Worm (Caenorhabditis elegans) whole organism, late embryonic: ENCODE results near the gene ttr-23.

Experiments used
- C38D4.7 ChIP-seq: fragments of 200-800 bp; sonication (Bioruptor generic); optimal IDR thresholded peaks from 2 replicates; lab custom pipeline; 2018; ENCODE audit warnings: mild to moderate bottlenecking, missing genetic modification characterization, moderate library complexity, missing compliant biosample characterization
- F13H6.1 ChIP-seq: sonication (generic microtip); optimal IDR thresholded peaks from 2 replicates; lab custom pipeline; 2016; ENCODE audit warnings: missing genetic modification characterization, missing compliant biosample characterization
- K02D7.2 ChIP-seq: sonication (generic microtip); optimal IDR thresholded peaks from 2 replicates; lab custom pipeline; 2017; ENCODE audit warnings: mild to moderate bottlenecking, missing genetic modification characterization, missing compliant biosample characterization
- K09A11.1 ChIP-seq: sonication (generic microtip); optimal IDR thresholded peaks from 2 replicates; lab custom pipeline; 2017; ENCODE audit warnings: antibody characterized with exemption, mild to moderate bottlenecking, missing genetic modification characterization, missing compliant biosample characterization; ENCODE audit not compliant: insufficient read depth
- Y22D7AL.16 ChIP-seq: sonication (generic microtip); optimal IDR thresholded peaks from 2 replicates; lab custom pipeline; 2016; ENCODE audit warnings: missing genetic modification characterization, missing compliant biosample characterization
- ama-1 ChIP-seq: fragments of 150-350 bp; optimal IDR thresholded peaks from 2 replicates; lab custom pipeline; 2014
- ceh-14 ChIP-seq: sonication (generic microtip); optimal IDR thresholded peaks from 2 replicates; lab custom pipeline; 2016; ENCODE audit warnings: missing genotype, missing genetic modification characterization, missing compliant biosample characterization
- ceh-18 ChIP-seq: sonication (generic microtip); optimal IDR thresholded peaks from 2 replicates; lab custom pipeline; 2016; ENCODE audit warnings: missing genetic modification characterization, missing compliant biosample characterization
- ceh-19 ChIP-seq: fragments of 200-800 bp; sonication (Bioruptor generic); optimal IDR thresholded peaks from 2 replicates; lab custom pipeline; 2018; ENCODE audit warnings: mild to moderate bottlenecking, missing genetic modification characterization, missing compliant biosample characterization
- ceh-2 ChIP-seq: sonication (generic microtip); optimal IDR thresholded peaks from 2 replicates; lab custom pipeline; 2016; ENCODE audit warnings: missing genotype, missing genetic modification characterization, missing compliant biosample characterization
- ceh-22 ChIP-seq: sonication (generic microtip); optimal IDR thresholded peaks from 2 replicates; lab custom pipeline; 2017; ENCODE audit warnings: missing biosample characterization, missing genetic modification characterization
- ceh-24 ChIP-seq: sonication (generic microtip); optimal IDR thresholded peaks from 2 replicates; lab custom pipeline; 2016; ENCODE audit warnings: mild to moderate bottlenecking, missing genetic modification characterization, missing compliant biosample characterization
- ceh-34 ChIP-seq: sonication (generic microtip); optimal IDR thresholded peaks from 2 replicates; lab custom pipeline; 2016; ENCODE audit warnings: mild to moderate bottlenecking, missing genetic modification characterization, missing compliant biosample characterization
- ceh-45 ChIP-seq: fragments of 200-800 bp; sonication (Bioruptor generic); IDR thresholded peaks from 2 replicates; pipeline ENCODE4 v1.3.6; 2022; ENCODE audit warnings: missing genetic modification reagents, missing genetic modification characterization, missing compliant biosample characterization
- ceh-9 ChIP-seq: sonication (generic microtip); optimal IDR thresholded peaks from 2 replicates; lab custom pipeline; 2016; ENCODE audit warnings: mild to moderate bottlenecking, missing genetic modification characterization, inconsistent platforms, missing compliant biosample characterization
- che-1 ChIP-seq: sonication (generic microtip); optimal IDR thresholded peaks from 2 replicates; lab custom pipeline; 2016; ENCODE audit warnings: mild to moderate bottlenecking, missing genetic modification characterization, missing compliant biosample characterization
- dmd-4 ChIP-seq: sonication (generic microtip); optimal IDR thresholded peaks from 2 replicates; lab custom pipeline; 2016; ENCODE audit warnings: borderline replicate concordance, missing genetic modification characterization, missing compliant biosample characterization
- fkh-6 ChIP-seq: sonication (generic microtip); optimal IDR thresholded peaks from 2 replicates; lab custom pipeline; 2016; ENCODE audit warnings: missing genetic modification characterization, missing compliant biosample characterization
- gmeb-2 ChIP-seq: sonication (generic microtip); optimal IDR thresholded peaks from 2 replicates; lab custom pipeline; 2016; ENCODE audit warnings: missing genetic modification characterization, inconsistent platforms, missing compliant biosample characterization
- hlh-15 ChIP-seq: sonication (generic microtip); optimal IDR thresholded peaks from 2 replicates; lab custom pipeline; 2016; ENCODE audit warnings: missing genetic modification characterization, missing compliant biosample characterization
- hlh-6 ChIP-seq: sonication (generic microtip); optimal IDR thresholded peaks from 2 replicates; lab custom pipeline; 2016; ENCODE audit warnings: missing genotype, missing genetic modification characterization, missing compliant biosample characterization
- mec-3 ChIP-seq: sonication (generic microtip); optimal IDR thresholded peaks from 2 replicates; lab custom pipeline; 2016; ENCODE audit warnings: borderline replicate concordance, missing genetic modification characterization, missing compliant biosample characterization
- nhr-11 ChIP-seq: fragments of 150-350 bp; optimal IDR thresholded peaks from 2 replicates; lab custom pipeline; 2014; ENCODE audit warnings: missing biosample characterization, missing genetic modification characterization
- nhr-232 ChIP-seq: sonication (generic microtip); optimal IDR thresholded peaks from 2 replicates; lab custom pipeline; 2016; ENCODE audit warnings: missing genetic modification characterization, missing compliant biosample characterization
- npax-4 ChIP-seq: sonication (generic microtip); optimal IDR thresholded peaks from 2 replicates; lab custom pipeline; 2016; ENCODE audit warnings: missing genetic modification characterization, missing compliant biosample characterization
- odd-2 ChIP-seq: sonication (generic microtip); optimal IDR thresholded peaks from 2 replicates; lab custom pipeline; 2017; ENCODE audit warnings: antibody characterized with exemption, mild to moderate bottlenecking, missing genetic modification characterization, missing compliant biosample characterization
- pag-3 ChIP-seq: sonication (generic microtip); optimal IDR thresholded peaks from 2 replicates; lab custom pipeline; 2016; ENCODE audit warnings: missing compliant biosample characterization, missing genetic modification characterization, borderline replicate concordance
- ref-2 ChIP-seq: sonication (generic microtip); optimal IDR thresholded peaks from 2 replicates; lab custom pipeline; 2016; ENCODE audit warnings: missing genetic modification characterization, missing compliant biosample characterization
- sdc-2 ChIP-seq: sonication (generic microtip); optimal IDR thresholded peaks from 2 replicates; lab custom pipeline; 2016; ENCODE audit warnings: missing genotype, missing genetic modification characterization, missing compliant biosample characterization
- sox-2 ChIP-seq: fragments of 200-800 bp; sonication (Bioruptor generic); IDR thresholded peaks from 2 replicates; pipeline ENCODE4 v1.3.6; 2022; ENCODE audit warnings: missing genetic modification reagents, missing genetic modification characterization, missing compliant biosample characterization
- syd-9 ChIP-seq: sonication (generic microtip); optimal IDR thresholded peaks from 2 replicates; lab custom pipeline; 2016; ENCODE audit warnings: mild to moderate bottlenecking, missing genetic modification characterization, moderate library complexity, missing compliant biosample characterization
- tbx-2 ChIP-seq: sonication (generic microtip); optimal IDR thresholded peaks from 2 replicates; lab custom pipeline; 2016; ENCODE audit warnings: missing genetic modification characterization, missing compliant biosample characterization
- ttx-3 ChIP-seq: sonication (generic microtip); optimal IDR thresholded peaks from 2 replicates; lab custom pipeline; 2016; ENCODE audit warnings: missing genetic modification reagents, missing genetic modification characterization, missing compliant biosample characterization
- unc-3 ChIP-seq, 2 experiments: fragments of 200-800 bp in 1 of 2; sonication (Bioruptor generic) in 1 of 2; sonication (generic microtip) in 1 of 2; conservative IDR thresholded peaks in 1 of 2; optimal IDR thresholded peaks in 1 of 2; 2 replicates each; pipeline versions ENCODE4 v1.3.6 to Lab custom; 2016 to 2022; ENCODE audit warnings: missing compliant biosample characterization in 2 of 2, missing genetic modification characterization in 2 of 2, missing genetic modification reagents in 1 of 2
- zip-5 ChIP-seq: sonication (generic microtip); optimal IDR thresholded peaks from 2 replicates; lab custom pipeline; 2016; ENCODE audit warnings: missing genetic modification characterization, missing compliant biosample characterization

ttr-23 gene

ce11 chrV:10555239-10555638 is 34.4 kb downstream of the ttr-23 start, which contains the start of gene F32G8.3:
Gene F32G8.3 (minus strand): TSS chrV:10555339.
- TF ChIP-seq mec-3 (tag; lab: Kevin White, UChicago) (no peak), odd-2 (tag; lab: Kevin White, UChicago) (no peak), dmd-4 (no peak), ceh-9 (no peak), hlh-6 (tag; lab: Kevin White, UChicago) (no peak), C38D4.7 (no peak), ceh-19 (no peak), sox-2 (GFP tag; lab: Robert Waterston, UW) (no peak), K09A11.1 (tag; lab: Kevin White, UChicago) (no peak), syd-9 (tag; lab: Kevin White, UChicago) (no peak), nhr-11 (tag; lab: Kevin White, UChicago) (no peak), fkh-6 (tag; lab: Kevin White, UChicago) (no peak)
- TF ChIP-seq, all 69 proteins: peak for 0

DNA sequence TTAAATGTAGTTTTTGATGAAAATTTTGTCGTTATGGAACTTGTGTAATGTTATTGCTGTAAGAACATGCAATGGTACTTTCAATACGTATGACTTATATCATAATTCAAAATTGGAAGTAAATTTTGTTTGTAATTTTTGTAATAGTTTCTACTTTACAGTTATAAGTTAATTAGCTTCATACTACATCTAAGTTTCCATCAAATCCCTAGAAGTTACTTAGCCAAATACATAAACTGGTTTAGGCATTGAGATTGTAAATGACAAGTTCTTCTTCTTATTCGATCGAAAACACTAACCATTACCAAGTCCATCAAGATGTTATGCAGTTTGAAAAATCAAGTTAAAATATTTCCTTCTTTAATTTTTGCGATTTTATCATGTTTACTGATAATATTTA is 39.9 kb downstream of the ttr-23 start, which contains the start of gene F32G8.2:
Gene F32G8.2, plus strand, starts transcription at position 301 of the 400 bp plus-strand sequence.
- no peak for TF ChIP-seq ceh-34 (tag; lab: Kevin White, UChicago)
- TF ChIP-seq, all 69 proteins: peak for 0

DNA sequence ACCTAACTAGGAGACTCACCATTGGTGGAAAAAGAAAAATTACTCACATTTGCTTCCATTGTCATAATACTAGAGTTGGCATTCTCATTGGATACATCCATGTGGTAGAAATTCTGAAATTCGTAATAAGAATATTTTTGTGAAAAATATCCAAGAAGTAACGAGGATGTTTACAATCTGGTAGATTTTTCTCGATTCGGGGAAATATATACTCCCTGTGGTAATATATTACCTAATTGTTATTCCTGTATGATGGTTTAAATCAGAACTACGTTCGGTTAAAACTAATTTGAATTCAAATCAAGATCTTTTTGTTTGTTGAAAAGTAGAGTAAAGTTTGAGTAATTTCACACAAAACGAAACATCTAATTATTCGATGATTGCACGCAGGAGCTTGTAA is 40.7 kb downstream of the ttr-23 start, which contains the start of gene srd-34:
Gene srd-34, minus strand, starts transcription at position 101 of the 400 bp plus-strand sequence.
- no peak for TF ChIP-seq gmeb-2 (tag; lab: Kevin White, UChicago)
- no peak for TF ChIP-seq ref-2 (tag; lab: Kevin White, UChicago)
- TF ChIP-seq unc-3 (GFP tag; conservative IDR thresholded peaks at IDR 0.05; lab: Robert Waterston, UW): no peak
- TF ChIP-seq unc-3 (tag; optimal IDR thresholded peaks at IDR 0.05; lab: Kevin White, UChicago): no peak
- TF ChIP-seq nhr-232: no peak
- TF ChIP-seq sox-2 (GFP tag; lab: Robert Waterston, UW): no peak
- no peak for TF ChIP-seq npax-4 (tag; lab: Kevin White, UChicago)
- no peak for TF ChIP-seq K02D7.2 (tag; lab: Kevin White, UChicago)
- TF ChIP-seq ceh-9: no peak

DNA sequence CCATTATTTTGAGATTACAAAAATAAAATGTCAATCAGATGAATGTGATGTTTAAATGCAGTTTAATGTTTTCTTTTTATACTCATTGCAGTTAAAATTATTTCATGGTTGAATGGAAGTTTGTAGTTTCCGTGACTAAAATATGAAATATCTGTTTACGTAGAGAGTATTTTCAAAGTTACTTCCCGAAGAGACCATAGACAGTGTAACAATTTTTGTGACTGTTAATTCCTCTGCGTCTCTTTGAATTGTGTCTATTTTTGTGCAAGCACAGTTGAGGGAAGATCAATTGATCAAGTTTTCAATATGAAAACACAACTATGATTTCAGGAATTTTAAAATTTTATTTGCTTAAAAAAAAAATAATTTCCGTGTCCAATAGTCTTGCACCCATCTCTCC is 42.9 kb downstream of the ttr-23 start, which contains the start of gene F25D1.5:
Gene F25D1.5, minus strand, starts transcription at position 35 of the 400 bp plus-strand sequence.
- TF ChIP-seq ceh-22 (tag; lab: Kevin White, UChicago) (no peak), C38D4.7 (no peak), fkh-6 (tag; lab: Kevin White, UChicago) (no peak)

ce11 chrV:10540024-10540423 is 49.6 kb downstream of the ttr-23 start, which contains the start of gene degt-1:
Gene degt-1 (plus strand): TSS chrV:10540324.
- TF ChIP-seq che-1 (tag; lab: Kevin White, UChicago) (no peak), ref-2 (tag; lab: Kevin White, UChicago) (no peak), sdc-2 (tag; lab: Kevin White, UChicago) (no peak), nhr-232 (no peak)
- TF ChIP-seq, all 69 proteins: peak for 0

DNA sequence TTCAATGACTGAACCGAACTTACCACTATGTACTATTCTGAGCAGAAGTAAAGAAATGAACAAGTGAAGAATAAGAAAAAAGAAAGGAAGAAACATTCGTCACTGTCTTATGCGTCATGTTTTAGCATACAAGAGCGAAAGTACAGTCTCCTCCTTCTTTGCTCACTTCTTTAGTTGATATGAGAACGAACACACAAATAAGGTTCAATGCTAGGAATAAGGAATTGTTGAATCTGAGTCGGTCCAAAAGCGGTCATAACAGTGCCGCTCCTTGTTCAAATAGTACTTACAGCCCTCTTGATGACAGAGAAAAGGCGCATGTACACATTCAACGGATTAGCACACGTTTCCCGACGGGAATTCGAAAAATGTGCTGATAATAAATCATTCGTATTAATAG is 50.5 kb downstream of the ttr-23 start, which contains the start of gene F25D1.8:
Gene F25D1.8, plus strand, starts transcription at position 301 of the 400 bp plus-strand sequence.
- TF ChIP-seq fkh-6 (tag; lab: Kevin White, UChicago) (no peak), Y22D7AL.16 (tag; lab: Kevin White, UChicago) (no peak), hlh-15 (no peak), F13H6.1 (tag; lab: Kevin White, UChicago) (no peak), pag-3 (tag; lab: Kevin White, UChicago) (no peak), ceh-14 (tag; lab: Kevin White, UChicago) (no peak), ttx-3 (tag; lab: Kevin White, UChicago) (no peak), K09A11.1 (tag; lab: Kevin White, UChicago) (no peak), tbx-2 (no peak), nhr-232 (no peak), ceh-18 (tag; lab: Kevin White, UChicago) (no peak), zip-5 (no peak), gmeb-2 (tag; lab: Kevin White, UChicago) (no peak), syd-9 (tag; lab: Kevin White, UChicago) (no peak), ceh-2 (tag; lab: Kevin White, UChicago) (no peak), ama-1 (lab: Kevin White, UChicago) (no peak), ceh-45 (no peak), ceh-24 (no peak)
